Fruit fly (Drosophila melanogaster): ENCODE data around the gene Ir75d.

Ir75d gene

DNA sequence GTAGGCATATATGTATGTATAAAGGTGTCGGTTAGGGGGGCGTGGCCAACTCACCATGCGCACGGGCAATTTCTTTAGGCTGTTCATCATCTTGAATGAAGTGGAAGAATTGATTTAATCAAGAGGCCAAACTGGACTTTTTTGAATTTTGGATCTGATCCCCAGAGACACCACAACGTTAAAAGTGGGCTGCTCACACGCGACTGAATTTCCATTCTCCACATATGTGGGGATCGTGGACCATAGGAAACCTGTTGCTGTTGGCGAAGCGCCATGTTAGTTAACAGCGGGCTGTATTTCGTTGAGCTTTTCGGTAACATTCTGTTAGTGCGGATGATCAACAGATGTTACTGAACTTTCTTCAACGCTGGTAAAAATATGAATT is 12.9 kb downstream of the Ir75d start, which contains the start of gene CG3902:
Gene CG3902 (minus strand): TSS at position 208 of the 385 bp plus-strand sequence.
- TF ChIP-seq CG15336 (GFP tag; IDR thresholded peaks at IDR 0.05) (peak; percentile 49; the same call in 1 of the 2 replicates), vri (GFP tag; optimal IDR thresholded peaks at IDR 0.05) (peak; percentile 73), net (GFP tag; optimal IDR thresholded peaks at IDR 0.05) (peak; percentile 22), CG6163 (GFP tag; IDR thresholded peaks at IDR 0.05) (peak; percentile 57; the same call in 1 of the 3 replicates), CG6854 (GFP tag; optimal IDR thresholded peaks at IDR 0.05) (peak; percentile 75), CG10669 (GFP tag; optimal IDR thresholded peaks at IDR 0.05) (no peak), Ets21C (GFP tag; optimal IDR thresholded peaks at IDR 0.05) (no peak), CG9139 (GFP tag; optimal IDR thresholded peaks at IDR 0.05) (peak; percentile 28), Hr38 (GFP tag; optimal IDR thresholded peaks at IDR 0.05) (no peak), cyc (GFP tag; optimal IDR thresholded peaks at IDR 0.05) (no peak), esn (GFP tag; optimal IDR thresholded peaks at IDR 0.05) (peak; percentile 26), dsx (GFP tag; optimal IDR thresholded peaks at IDR 0.05; ENCODE audit: poor library complexity, severe bottlenecking) (peak; percentile 25), ss (GFP tag; optimal IDR thresholded peaks at IDR 0.05) (peak; percentile 38 to 77), fd85E (GFP tag; optimal IDR thresholded peaks at IDR 0.05) (no peak), Gug (GFP tag; IDR thresholded peaks at IDR 0.05) (no peak), CG8119 (GFP tag; IDR thresholded peaks at IDR 0.05) (peak; percentile 44; the same call in 1 of the 3 replicates), eg (GFP tag; IDR thresholded peaks at IDR 0.05) (peak; percentile 59; the same call in 1 of the 3 replicates), CG11762 (GFP tag; optimal IDR thresholded peaks at IDR 0.05; ENCODE audit: insufficient read depth) (no peak), CG3919 (GFP tag; optimal IDR thresholded peaks at IDR 0.05) (no peak), Eip78C (GFP tag) (peak; percentile 78), Eip75B (GFP tag; optimal IDR thresholded peaks at IDR 0.05) (peak; percentile 14)

DNA sequence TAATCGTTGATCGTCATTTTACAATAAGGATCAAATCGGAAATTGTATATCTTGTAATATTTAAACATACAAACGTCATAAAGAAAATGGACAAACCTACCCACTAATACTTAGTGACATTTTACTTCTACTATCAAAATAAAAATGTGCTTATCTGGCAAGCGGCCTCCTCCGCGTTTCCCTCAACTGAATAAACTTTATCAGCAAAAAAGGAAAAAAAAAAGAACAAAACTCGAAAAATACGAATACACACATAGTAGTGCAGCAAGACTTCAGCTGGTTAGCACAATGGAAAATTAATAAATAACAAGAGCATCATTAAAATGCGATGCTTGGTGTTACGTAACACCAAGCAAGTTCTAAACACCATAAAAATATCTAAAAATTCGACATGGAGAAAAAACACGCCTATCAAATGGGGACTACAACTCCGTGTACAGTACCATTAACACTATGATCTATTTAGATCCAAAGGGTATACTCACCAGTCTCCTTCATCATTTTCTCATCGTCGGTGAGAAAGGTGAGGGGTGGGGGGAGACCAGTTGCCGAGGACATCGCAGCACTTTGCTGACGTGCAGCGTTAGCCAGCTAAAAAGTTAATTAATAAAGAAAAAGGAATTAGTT is 13.4 kb downstream of the Ir75d start:
- TF ChIP-seq vri (GFP tag; optimal IDR thresholded peaks at IDR 0.05), result peak; percentile 77
- TF ChIP-seq CG16779 (tag; optimal IDR thresholded peaks at IDR 0.05), result no peak

DNA sequence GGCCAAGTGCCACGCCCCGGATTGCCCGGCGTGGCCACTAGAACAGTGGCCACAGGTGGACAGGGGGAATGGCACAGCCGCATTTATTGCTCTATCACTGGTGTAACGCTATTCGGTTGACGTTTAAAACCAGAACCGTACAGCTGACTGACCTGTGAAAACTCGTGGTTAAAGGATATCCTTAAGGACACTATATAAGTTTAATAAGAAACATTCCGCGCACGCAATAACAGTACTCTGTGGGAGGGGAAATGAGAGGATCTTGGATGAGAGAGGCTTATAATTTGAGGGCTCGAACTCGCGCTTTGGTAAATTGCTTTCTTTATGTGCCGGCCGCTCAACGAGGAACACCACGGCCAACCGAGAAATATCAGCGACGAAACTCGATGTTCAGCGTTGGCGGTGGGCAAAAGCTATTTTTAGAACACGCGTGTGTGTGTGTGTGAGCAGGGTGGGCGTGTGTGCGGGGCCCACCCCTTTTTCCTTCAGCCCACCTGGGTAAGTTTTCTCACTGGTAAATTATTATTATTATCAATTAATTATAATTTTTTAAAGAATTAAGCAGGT is 14.6 kb downstream of the Ir75d start:
- TF ChIP-seq CG31627 (GFP tag; optimal IDR thresholded peaks at IDR 0.05) (no peak), ss (GFP tag; optimal IDR thresholded peaks at IDR 0.05) (peak; percentile 40 to 56), Blimp-1 (GFP tag; optimal IDR thresholded peaks at IDR 0.05) (no peak), CG7368 (GFP tag; optimal IDR thresholded peaks at IDR 0.05) (no peak), CG10631 (GFP tag; optimal IDR thresholded peaks at IDR 0.05) (no peak), spab (GFP tag; optimal IDR thresholded peaks at IDR 0.05) (no peak), svp (GFP tag) (peak; percentile 88), CG8319 (GFP tag; optimal IDR thresholded peaks at IDR 0.05) (no peak), achi (GFP tag; optimal IDR thresholded peaks at IDR 0.05) (no peak), CG4318 (GFP tag; optimal IDR thresholded peaks at IDR 0.05) (no peak), eg (GFP tag; IDR thresholded peaks at IDR 0.05) (no peak), Smox (GFP tag; optimal IDR thresholded peaks at IDR 0.05) (no peak), CG16779 (tag; optimal IDR thresholded peaks at IDR 0.05) (no peak), CG6808 (GFP tag; optimal IDR thresholded peaks at IDR 0.05) (peak; percentile 10), CG1621 (tag; optimal IDR thresholded peaks at IDR 0.05) (peak; percentile 47), Eip78C (GFP tag) (no peak), Lpt (GFP tag; optimal IDR thresholded peaks at IDR 0.05) (no peak), lz (GFP tag; optimal IDR thresholded peaks at IDR 0.05) (no peak), Gug (GFP tag; IDR thresholded peaks at IDR 0.05) (no peak), Ets96B (tag; optimal IDR thresholded peaks at IDR 0.05) (no peak), CG11294 (GFP tag; IDR thresholded peaks at IDR 0.05) (no peak), pdm3 (GFP tag; optimal IDR thresholded peaks at IDR 0.05) (no peak), Eip75B (GFP tag; optimal IDR thresholded peaks at IDR 0.05) (no peak), Sox102F (GFP tag; optimal IDR thresholded peaks at IDR 0.05) (no peak), CG8632 (GFP tag; optimal IDR thresholded peaks at IDR 0.05) (no peak), Eip93F (GFP tag; optimal IDR thresholded peaks at IDR 0.05) (no peak), Sox14 (GFP tag; optimal IDR thresholded peaks at IDR 0.05) (no peak), dsx (GFP tag; optimal IDR thresholded peaks at IDR 0.05; ENCODE audit: poor library complexity, severe bottlenecking) (no peak), CG6276 (GFP tag; optimal IDR thresholded peaks at IDR 0.05) (no peak), Hr38 (GFP tag; optimal IDR thresholded peaks at IDR 0.05) (no peak), CG9139 (GFP tag; optimal IDR thresholded peaks at IDR 0.05) (no peak), CG10669 (GFP tag; optimal IDR thresholded peaks at IDR 0.05) (no peak), net (GFP tag; optimal IDR thresholded peaks at IDR 0.05) (no peak), OdsH (GFP tag; optimal IDR thresholded peaks at IDR 0.05) (no peak)
